Fruit fly (Drosophila melanogaster) whole organism, prepupa: Measurements from ENCODE around the gene CG42342.

Experiments used
- Blimp-1 ChIP-seq: fragments of 200-800 bp; sonication (Bioruptor generic); optimal IDR thresholded peaks from 3 replicates; lab custom pipeline; 2017; ENCODE audit warnings: missing biosample characterization, missing genetic modification characterization, mild to moderate bottlenecking, moderate library complexity, missing genetic modification reagents
- CG6792 ChIP-seq: fragments of 200-800 bp; sonication (Bioruptor generic); optimal IDR thresholded peaks from 3 replicates; lab custom pipeline; 2016; ENCODE audit warnings: missing biosample characterization, missing genetic modification characterization
- CG6808 ChIP-seq: fragments of 200-800 bp; sonication (Bioruptor generic); optimal IDR thresholded peaks from 3 replicates; lab custom pipeline; 2017; ENCODE audit warnings: missing biosample characterization, missing genetic modification characterization, mild to moderate bottlenecking, moderate library complexity, missing genetic modification reagents
- CG8319 ChIP-seq: fragments of 200-800 bp; sonication (Bioruptor generic); optimal IDR thresholded peaks from 3 replicates; lab custom pipeline; 2016; ENCODE audit warnings: missing biosample characterization, missing genetic modification characterization
- Ets21C ChIP-seq: fragments of 200-800 bp; sonication (Bioruptor generic); optimal IDR thresholded peaks from 3 replicates; lab custom pipeline; 2016; ENCODE audit warnings: missing biosample characterization, missing genetic modification characterization
- Gug ChIP-seq: fragments of 200-800 bp; sonication (Bioruptor generic); IDR thresholded peaks from 2 replicates; pipeline ENCODE4 v1.3.6; 2022; ENCODE audit warnings: missing biosample characterization, missing genetic modification characterization
- Sox102F ChIP-seq: fragments of 200-800 bp; sonication (Bioruptor generic); optimal IDR thresholded peaks from 2 replicates; lab custom pipeline; 2016; ENCODE audit warnings: missing biosample characterization, mild to moderate bottlenecking, missing genetic modification characterization

DNA sequence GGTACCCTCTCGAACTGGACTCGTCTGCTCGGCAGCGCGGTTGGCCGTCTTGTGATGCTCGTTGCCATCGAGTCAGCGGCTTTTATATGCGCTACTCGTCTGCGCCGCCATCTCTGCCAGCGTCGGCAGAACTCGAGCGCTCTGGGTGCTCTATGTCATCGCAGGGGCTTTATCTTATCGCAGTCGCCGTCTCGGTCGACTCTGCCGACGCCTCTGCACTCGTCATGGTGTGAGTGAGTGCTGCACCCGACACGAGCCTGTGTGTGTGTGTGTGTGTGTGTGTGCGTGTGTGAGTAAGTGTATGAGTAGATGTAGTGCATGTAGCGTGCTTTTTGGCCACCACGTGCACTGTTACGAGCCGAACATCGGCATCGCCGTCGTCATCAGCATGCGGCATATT, 81.0 kb downstream of the CG42342 start, which contains the start of gene Scp2:
- no peak for TF ChIP-seq CG8319
- TF ChIP-seq Ets21C (GFP tag; lab: Kevin White, UChicago), result no peak
- no peak for TF ChIP-seq CG6808 (GFP tag; lab: Kevin White, UChicago)
- TF ChIP-seq Blimp-1 (GFP tag; lab: Kevin White, UChicago), result no peak
- TF ChIP-seq CG6792 (GFP tag; lab: Kevin White, UChicago), result no peak
- TF ChIP-seq Sox102F (GFP tag; lab: Kevin White, UChicago), result no peak
- TF ChIP-seq Gug (GFP tag; lab: Robert Waterston, UW), result no peak
